Worm (Caenorhabditis elegans) whole organism, L4/young adult: Measurements from ENCODE around the gene T12A2.3.

Source experiments
- W03F9.2 ChIP-seq: fragments of 150-350 bp; optimal IDR thresholded peaks from 2 replicates; lab custom pipeline; 2014; ENCODE audit warnings: missing biosample characterization, missing genetic modification characterization
- dao-5 ChIP-seq: sonication (generic microtip); optimal IDR thresholded peaks from 2 replicates; lab custom pipeline; 2016; ENCODE audit warnings: missing genotype, missing genetic modification characterization, moderate library complexity, missing compliant biosample characterization
- him-1 ChIP-seq: sonication (generic microtip); optimal IDR thresholded peaks from 2 replicates; lab custom pipeline; 2016; ENCODE audit warnings: missing genotype, missing genetic modification reagents, missing genetic modification characterization, missing compliant biosample characterization

DNA sequence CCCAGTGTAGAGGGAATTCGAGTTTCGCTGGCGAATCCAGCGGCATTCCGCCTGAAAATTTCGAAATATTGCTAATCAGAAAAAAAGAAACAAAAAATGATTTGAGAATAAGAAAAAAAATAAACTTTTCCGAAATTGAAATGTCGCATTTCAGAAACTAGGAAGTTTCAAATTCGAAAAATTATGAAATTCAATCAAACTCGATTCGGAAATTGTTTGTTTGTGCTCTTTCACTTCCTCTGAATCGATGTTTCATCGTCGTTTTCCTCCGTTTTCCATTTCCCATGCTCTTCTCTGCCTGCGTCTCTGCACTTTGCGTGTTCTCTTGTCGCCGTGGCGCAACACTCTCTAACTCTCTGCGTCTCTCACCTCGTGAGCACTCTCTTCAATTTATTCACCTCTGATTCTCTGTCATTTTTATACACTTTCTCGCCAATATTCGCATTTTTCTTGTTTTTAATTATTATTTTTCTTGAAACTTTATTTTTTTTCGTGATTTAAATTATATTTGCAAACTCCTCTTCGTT lies 37.7 kb downstream of the T12A2.3 start, which contains the start of gene C18F10.7:
- TF ChIP-seq him-1: no peak
- peak; percentile 80 for TF ChIP-seq W03F9.2 (tag; lab: Kevin White, UChicago)
- TF ChIP-seq dao-5 (tag; lab: Kevin White, UChicago): no peak
